Fruit fly (Drosophila melanogaster): ENCODE results near the gene CG12268.

Gene CG12268

DNA sequence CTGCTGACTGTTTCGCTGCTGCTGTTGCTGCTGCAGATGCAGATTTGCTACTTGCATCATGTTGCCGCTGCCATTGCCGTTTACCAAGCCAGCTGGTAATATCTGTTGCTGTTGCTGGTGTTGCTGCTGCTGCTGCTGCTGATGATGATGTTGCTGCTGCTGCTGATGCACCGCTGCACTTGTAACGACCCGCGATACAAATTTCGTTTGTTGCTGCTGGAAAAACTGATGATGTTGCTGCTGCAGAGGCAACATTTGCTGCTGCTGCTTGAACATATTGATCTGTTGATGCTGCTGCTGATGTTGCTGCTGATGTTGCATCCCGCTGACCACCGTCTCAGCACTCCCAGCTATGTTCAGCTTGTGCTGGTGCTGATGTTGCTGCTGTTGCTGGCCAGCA lies 27.8 kb downstream of the CG12268 start:
- no peak for TF ChIP-seq eyg (GFP tag; optimal IDR thresholded peaks at IDR 0.05)
- peak; percentile 7 for TF ChIP-seq CG11504 (tag; optimal IDR thresholded peaks at IDR 0.05)
- TF ChIP-seq CG16813 (GFP tag; IDR thresholded peaks at IDR 0.05; ENCODE audit: partially characterized antibody) = 0 out of 3 replicates have a peak, but pooled peaks have one; percentile 14
- peak in 1 of 2 experiments; percentile 75 for TF ChIP-seq Dfd (GFP tag; optimal IDR thresholded peaks at IDR 0.05)
- peak; percentile 8 for TF ChIP-seq Med (GFP tag)
- no peak for TF ChIP-seq CG30431 (GFP tag; optimal IDR thresholded peaks at IDR 0.05)
- TF ChIP-seq twi (tag; optimal IDR thresholded peaks at IDR 0.05) = peak; percentile 19

DNA sequence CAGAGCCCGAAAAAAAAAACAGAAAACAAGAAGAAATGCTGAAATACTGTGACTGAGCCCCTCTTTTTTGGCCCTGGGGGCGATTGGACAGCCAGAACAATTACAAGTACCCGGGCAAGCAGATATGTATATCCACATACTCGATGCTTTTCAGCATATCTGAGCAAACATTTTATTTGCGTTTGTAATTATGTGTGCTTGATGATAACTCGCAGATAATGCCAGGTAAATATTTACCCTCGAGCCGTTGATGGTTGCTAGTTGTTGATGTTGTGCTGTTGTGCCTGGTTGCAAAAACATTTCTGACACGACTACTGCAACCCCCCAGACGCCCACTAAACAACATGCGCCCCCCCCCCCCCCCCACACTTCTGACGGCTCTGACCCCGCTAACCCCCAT lies 28.9 kb downstream of the CG12268 start:
- TF ChIP-seq bab2 (GFP tag; optimal IDR thresholded peaks at IDR 0.05) (no peak), CG18262 (tag; optimal IDR thresholded peaks at IDR 0.05) (peak; percentile 7), ranshi (GFP tag; IDR thresholded peaks at IDR 0.05) (peak; percentile 31; the same call in 1 of the 2 replicates), kay (GFP tag; optimal IDR thresholded peaks at IDR 0.05) (no peak), CG11695 (GFP tag; IDR thresholded peaks at IDR 0.05) (peak; percentile 40; the same call in 1 of the 3 replicates), D (optimal IDR thresholded peaks at IDR 0.05) (no peak), D (GFP tag; optimal IDR thresholded peaks at IDR 0.05) (no peak), CG14014 (GFP tag; IDR thresholded peaks at IDR 0.05) (peak; percentile 67; the same call in 1 of the 2 replicates), pan (optimal IDR thresholded peaks at IDR 0.05) (no peak), pan (GFP tag; optimal IDR thresholded peaks at IDR 0.05 in 1 of 2, IDR thresholded peaks at IDR 0.05 in 1 of 2) (peak in 1 of 2 experiments; percentile 54), CG8944 (GFP tag; optimal IDR thresholded peaks at IDR 0.05) (no peak), eve (GFP tag; optimal IDR thresholded peaks at IDR 0.05) (no peak), CG7928 (GFP tag; optimal IDR thresholded peaks at IDR 0.05) (peak; percentile 26), CG1603 (tag; optimal IDR thresholded peaks at IDR 0.05) (peak; percentile 34), tll (GFP tag; optimal IDR thresholded peaks at IDR 0.05) (no peak), CG2202 (tag; optimal IDR thresholded peaks at IDR 0.05) (no peak), CG7357 (GFP tag; IDR thresholded peaks at IDR 0.05) (0 out of 3 replicates have a peak, but pooled peaks have one; percentile 14), CG13775 (GFP tag; optimal IDR thresholded peaks at IDR 0.05) (peak; percentile 3), Oaz (GFP tag; IDR thresholded peaks at IDR 0.05) (peak; percentile 26; the same call in 1 of the 2 replicates), Lhr (GFP tag; optimal IDR thresholded peaks at IDR 0.05) (no peak), CG1233 (GFP tag; optimal IDR thresholded peaks at IDR 0.05) (peak; percentile 62), chn (GFP tag; optimal IDR thresholded peaks at IDR 0.05) (no peak), CoRest (tag; optimal IDR thresholded peaks at IDR 0.05) (peak; percentile 19), CG9609 (GFP tag; optimal IDR thresholded peaks at IDR 0.05) (no peak), CG4730 (GFP tag; IDR thresholded peaks at IDR 0.05) (no peak), CG17829 (tag; optimal IDR thresholded peaks at IDR 0.05) (no peak), Camta (GFP tag; optimal IDR thresholded peaks at IDR 0.05) (no peak), Xrp1 (GFP tag; IDR thresholded peaks at IDR 0.05) (peak; percentile 41), Blimp-1 (GFP tag; optimal IDR thresholded peaks at IDR 0.05) (peak; percentile 39), Sox100B (GFP tag; optimal IDR thresholded peaks at IDR 0.05) (peak; percentile 61), wek (GFP tag; optimal IDR thresholded peaks at IDR 0.05) (peak; percentile 80), sim (GFP tag; IDR thresholded peaks at IDR 0.05) (no peak), CG14710 (tag; optimal IDR thresholded peaks at IDR 0.05) (peak; percentile 17), CG3163 (GFP tag; optimal IDR thresholded peaks at IDR 0.05) (no peak), Atf3 (GFP tag; optimal IDR thresholded peaks at IDR 0.05) (no peak), CG12299 (tag; optimal IDR thresholded peaks at IDR 0.05) (peak; percentile 21), wor (GFP tag; IDR thresholded peaks at IDR 0.05) (no peak), CG17361 (GFP tag; IDR thresholded peaks at IDR 0.05) (0 out of 3 replicates have a peak, but pooled peaks have one; percentile 16), Hr51 (GFP tag; optimal IDR thresholded peaks at IDR 0.05) (peak in 1 of 2 experiments; percentile 25), Myb (GFP tag; optimal IDR thresholded peaks at IDR 0.05) (no peak), Sox102F (GFP tag; optimal IDR thresholded peaks at IDR 0.05) (peak; percentile 10), CG2678 (tag; optimal IDR thresholded peaks at IDR 0.05) (peak; percentile 74)

Data from whole organism, embryonic.